Worm (Caenorhabditis elegans): ENCODE data around the gene Y62E10A.13.

Gene Y62E10A.13

DNA sequence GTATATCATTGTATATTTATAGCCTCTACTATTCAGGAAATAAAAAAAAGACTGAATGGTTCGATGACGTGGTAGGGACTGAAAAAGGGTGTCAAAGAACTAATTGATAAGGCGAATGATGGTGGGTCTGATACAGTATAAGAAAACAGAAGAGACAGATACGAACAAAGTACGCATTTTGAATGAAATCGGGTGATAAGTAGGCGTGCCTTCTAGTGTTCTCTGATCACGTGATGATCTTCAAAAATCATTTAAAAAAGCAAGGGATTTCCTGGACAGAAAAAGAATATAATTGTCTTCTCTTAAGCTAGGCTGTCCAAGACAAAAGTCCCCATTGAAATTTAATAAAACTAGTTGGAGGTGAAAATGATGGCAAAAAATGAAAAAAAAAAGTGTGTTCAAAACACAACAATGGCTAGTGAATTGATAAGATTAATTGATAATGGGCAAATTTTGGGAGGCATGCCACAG, 5.6 kb downstream of the Y62E10A.13 start:
- TF ChIP-seq tbx-2 (tag; optimal IDR thresholded peaks at IDR 0.05): no peak
- TF ChIP-seq jun-1 (tag; optimal IDR thresholded peaks at IDR 0.05): peak; percentile 26
- TF ChIP-seq ceh-82 (tag; optimal IDR thresholded peaks at IDR 0.05): no peak
- TF ChIP-seq fos-1 (tag; optimal IDR thresholded peaks at IDR 0.05): no peak
- TF ChIP-seq fkh-2 (tag; optimal IDR thresholded peaks at IDR 0.05): no peak
- no peak for TF ChIP-seq nhr-76 (tag; optimal IDR thresholded peaks at IDR 0.05)
- TF ChIP-seq elt-1 (tag; optimal IDR thresholded peaks at IDR 0.05): no peak
- TF ChIP-seq skn-1 (tag; optimal IDR thresholded peaks at IDR 0.05): peak; percentile 61
- no peak for TF ChIP-seq unc-62 (GFP tag; optimal IDR thresholded peaks at IDR 0.05)
- no peak for TF ChIP-seq pha-4 (tag; optimal IDR thresholded peaks at IDR 0.05)
- TF ChIP-seq mml-1 (tag; optimal IDR thresholded peaks at IDR 0.05): no peak
- no peak for TF ChIP-seq snpc-4 (tag; optimal IDR thresholded peaks at IDR 0.05)
- peak; percentile 9 for TF ChIP-seq nfya-1 (tag; optimal IDR thresholded peaks at IDR 0.05; ENCODE audit: insufficient read depth)
- peak; percentile 92 for TF ChIP-seq pqm-1 (tag; optimal IDR thresholded peaks at IDR 0.05)
- TF ChIP-seq daf-12 (tag; optimal IDR thresholded peaks at IDR 0.05): no peak
- TF ChIP-seq nhr-28 (tag; optimal IDR thresholded peaks at IDR 0.05): peak; percentile 17
- TF ChIP-seq nhr-23 (tag; optimal IDR thresholded peaks at IDR 0.05): peak; percentile 87
- no peak for TF ChIP-seq egl-5 (tag; optimal IDR thresholded peaks at IDR 0.05)
- no peak for TF ChIP-seq nhr-11 (tag; optimal IDR thresholded peaks at IDR 0.05)
- peak; percentile 47 for TF ChIP-seq lsy-12 (tag; optimal IDR thresholded peaks at IDR 0.05)
- no peak for TF ChIP-seq fkh-10 (GFP tag; optimal IDR thresholded peaks at IDR 0.05)
- no peak for TF ChIP-seq nhr-237 (tag; optimal IDR thresholded peaks at IDR 0.05)
- peak; percentile 54 for TF ChIP-seq nhr-25 (tag; optimal IDR thresholded peaks at IDR 0.05)
- TF ChIP-seq eor-1 (tag; optimal IDR thresholded peaks at IDR 0.05): no peak
- TF ChIP-seq nhr-67 (tag; optimal IDR thresholded peaks at IDR 0.05): no peak
- TF ChIP-seq nhr-77 (tag; optimal IDR thresholded peaks at IDR 0.05): peak; percentile 7
- no peak for TF ChIP-seq unc-39 (tag; optimal IDR thresholded peaks at IDR 0.05)
- TF ChIP-seq R02D3.7 (tag; optimal IDR thresholded peaks at IDR 0.05): no peak
- no peak for TF ChIP-seq nhr-12 (tag; optimal IDR thresholded peaks at IDR 0.05)
- TF ChIP-seq ZK546.5 (tag; optimal IDR thresholded peaks at IDR 0.05): no peak
- TF ChIP-seq ceh-9 (tag; optimal IDR thresholded peaks at IDR 0.05): no peak
- TF ChIP-seq egl-27 (tag; optimal IDR thresholded peaks at IDR 0.05): no peak
- no peak for TF ChIP-seq ztf-11 (tag; optimal IDR thresholded peaks at IDR 0.05)
- TF ChIP-seq ama-1 (optimal IDR thresholded peaks at IDR 0.05): no peak
- no peak for TF ChIP-seq sea-2 (GFP tag; optimal IDR thresholded peaks at IDR 0.05)
- TF ChIP-seq lin-15B (tag; optimal IDR thresholded peaks at IDR 0.05): no peak
- TF ChIP-seq elt-3 (tag; optimal IDR thresholded peaks at IDR 0.05): peak in 1 of 3 experiments; percentile 7
- TF ChIP-seq zag-1 (tag; optimal IDR thresholded peaks at IDR 0.05): no peak
- no peak for TF ChIP-seq aly-2 (tag; optimal IDR thresholded peaks at IDR 0.05)
- no peak for TF ChIP-seq ceh-28 (tag; optimal IDR thresholded peaks at IDR 0.05)
- TF ChIP-seq lin-39 (tag; optimal IDR thresholded peaks at IDR 0.05): no peak
- TF ChIP-seq ztf-4 (tag; optimal IDR thresholded peaks at IDR 0.05): peak; percentile 7
- no peak for TF ChIP-seq mdl-1 (tag; optimal IDR thresholded peaks at IDR 0.05)
- TF ChIP-seq nhr-43 (tag; optimal IDR thresholded peaks at IDR 0.05; ENCODE audit: poor library complexity, severe bottlenecking): peak; percentile 7
- no peak for TF ChIP-seq ceh-16 (tag; optimal IDR thresholded peaks at IDR 0.05)
- no peak for TF ChIP-seq hmg-11 (tag; optimal IDR thresholded peaks at IDR 0.05)
- TF ChIP-seq elt-2 (tag; optimal IDR thresholded peaks at IDR 0.05): peak; percentile 90

DNA sequence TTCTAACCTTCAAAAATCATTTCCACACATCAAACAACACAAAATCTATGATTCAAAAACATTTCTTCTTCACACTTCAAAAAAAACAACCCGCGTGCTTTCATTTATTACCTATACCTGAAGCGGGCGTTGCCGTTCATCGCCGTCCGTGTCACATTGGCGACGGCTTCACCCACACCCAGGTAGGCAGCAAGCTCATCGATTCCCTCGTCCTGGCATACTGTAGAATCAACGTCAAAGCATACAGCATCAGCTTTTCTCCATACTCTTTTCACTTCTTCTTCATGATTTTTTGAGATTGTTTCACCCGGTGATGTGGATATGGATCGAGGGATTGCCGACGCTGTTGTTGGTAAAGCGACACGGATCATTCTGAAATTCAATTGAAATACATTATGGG, 6.6 kb downstream of the Y62E10A.13 start:
- TF ChIP-seq ceh-16 (tag; optimal IDR thresholded peaks at IDR 0.05) (no peak), ama-1 (optimal IDR thresholded peaks at IDR 0.05) (peak; percentile 72), nhr-43 (tag; optimal IDR thresholded peaks at IDR 0.05; ENCODE audit: poor library complexity, severe bottlenecking) (peak; percentile 10)
